Fruit fly (Drosophila melanogaster): ENCODE data around the gene Mst98Ca.

DNA sequence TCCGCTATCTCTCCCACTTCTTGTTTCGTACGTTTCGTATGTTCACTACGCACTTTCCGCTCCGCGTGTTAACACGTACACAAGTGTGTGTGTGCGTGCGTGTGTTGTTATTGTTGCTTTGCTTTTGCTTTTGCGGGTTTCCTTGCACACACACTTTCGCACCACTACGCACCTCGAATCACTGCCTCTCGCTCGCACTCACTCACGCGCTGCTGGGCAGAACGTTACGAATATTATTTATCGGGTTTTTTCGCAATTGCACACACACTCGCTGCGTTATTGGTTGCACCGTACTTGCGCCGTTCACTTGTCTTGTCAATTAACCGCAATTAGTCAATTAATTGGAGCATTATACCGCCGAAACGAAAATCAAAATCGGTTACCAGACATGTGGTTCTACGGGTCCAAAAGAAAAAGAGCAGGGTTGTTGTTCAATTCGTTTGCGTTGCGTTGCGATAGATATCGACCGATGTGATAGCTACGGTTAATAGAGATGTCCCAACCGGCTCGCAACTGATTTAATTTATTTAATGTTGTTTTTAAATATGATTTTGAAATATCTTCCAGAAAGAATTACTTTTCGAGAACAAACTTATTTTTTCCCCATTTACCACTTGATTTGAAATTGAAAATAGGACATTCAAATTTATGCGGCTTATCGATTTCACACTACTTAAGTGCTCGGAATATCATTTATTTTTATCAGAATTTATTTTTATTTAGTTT lies 45.1 kb downstream of the Mst98Ca start, which contains the start of gene larp:
- TF ChIP-seq CG9948 (tag; optimal IDR thresholded peaks at IDR 0.05) (no peak), CG17806 (tag; optimal IDR thresholded peaks at IDR 0.05) (no peak), rn (GFP tag; IDR thresholded peaks at IDR 0.05) (no peak), EcR (GFP tag; optimal IDR thresholded peaks at IDR 0.05) (no peak), CG15710 (tag; optimal IDR thresholded peaks at IDR 0.05) (no peak), gl (tag; optimal IDR thresholded peaks at IDR 0.05) (no peak), CG12605 (GFP tag; IDR thresholded peaks at IDR 0.05) (no peak), CG4496 (GFP tag; IDR thresholded peaks at IDR 0.05) (0 out of 3 replicates have a peak, but pooled peaks have one; percentile 35), CG8159 (tag; optimal IDR thresholded peaks at IDR 0.05) (peak; percentile 11), fd96Ca (GFP tag; IDR thresholded peaks at IDR 0.05) (peak; percentile 76; the same call in 2 of the 3 replicates), D1 (tag; optimal IDR thresholded peaks at IDR 0.05) (no peak)
